Worm (Caenorhabditis elegans) whole organism, young adult: ENCODE measurements around the gene nhr-260.
A peak's percentile ranks its signal among the peaks of the same experiment; 100 is the strongest.

Source experiments
- B0261.1 ChIP-seq: sonication (generic microtip); optimal IDR thresholded peaks from 2 replicates; lab custom pipeline; 2016; ENCODE audit warnings: mild to moderate bottlenecking, missing genetic modification characterization, moderate library complexity, missing compliant biosample characterization
- C17E4.6 ChIP-seq: fragments of 200-800 bp; sonication (Bioruptor generic); IDR thresholded peaks from 2 replicates; pipeline ENCODE4 v1.3.6; 2022; ENCODE audit warnings: missing genetic modification reagents, missing genetic modification characterization, missing compliant biosample characterization
- F52B5.7 ChIP-seq: sonication (generic microtip); optimal IDR thresholded peaks from 2 replicates; lab custom pipeline; 2016; ENCODE audit warnings: mild to moderate bottlenecking, missing genetic modification characterization, missing compliant biosample characterization
- K11D2.4 ChIP-seq: fragments of 200-800 bp; sonication (Bioruptor generic); IDR thresholded peaks from 2 replicates; pipeline ENCODE4 v1.3.6; 2022; ENCODE audit warnings: missing genetic modification reagents, missing genetic modification characterization, missing compliant biosample characterization
- K12H6.12 ChIP-seq: fragments of 200-800 bp; sonication (Bioruptor generic); optimal IDR thresholded peaks from 2 replicates; lab custom pipeline; 2018; ENCODE audit warnings: mild to moderate bottlenecking, missing genetic modification characterization, missing compliant biosample characterization
- T26A5.8 ChIP-seq: sonication (generic microtip); optimal IDR thresholded peaks from 2 replicates; lab custom pipeline; 2016; ENCODE audit warnings: missing genetic modification characterization, missing compliant biosample characterization
- Y67H2A.10 ChIP-seq: fragments of 200-800 bp; sonication (Bioruptor generic); conservative IDR thresholded peaks from 2 replicates; pipeline ENCODE4 v1.3.6; 2022; ENCODE audit warnings: missing genetic modification reagents, missing genetic modification characterization, missing compliant biosample characterization
- Y79H2A.3 ChIP-seq: fragments of 200-800 bp; sonication (Bioruptor generic); conservative IDR thresholded peaks from 2 replicates; pipeline ENCODE4 v1.3.6; 2022; ENCODE audit warnings: missing genetic modification reagents, missing genetic modification characterization, missing compliant biosample characterization
- Y95B8A.8 ChIP-seq: fragments of 200-800 bp; sonication (Bioruptor generic); IDR thresholded peaks from 2 replicates; pipeline ENCODE4 v1.3.6; 2022; ENCODE audit warnings: missing genetic modification reagents, missing genetic modification characterization, missing compliant biosample characterization
- ZK185.1 ChIP-seq: sonication (generic microtip); optimal IDR thresholded peaks from 2 replicates; lab custom pipeline; 2016; ENCODE audit warnings: mild to moderate bottlenecking, missing genetic modification characterization, missing compliant biosample characterization; ENCODE audit not compliant: poor library complexity, severe bottlenecking
- akir-1 ChIP-seq: fragments of 200-800 bp; sonication (Bioruptor generic); optimal IDR thresholded peaks from 2 replicates; lab custom pipeline; 2018; ENCODE audit warnings: mild to moderate bottlenecking, missing genetic modification characterization, moderate library complexity, missing compliant biosample characterization
- aptf-2 ChIP-seq: fragments of 200-800 bp; sonication (Bioruptor generic); conservative IDR thresholded peaks from 2 replicates; pipeline ENCODE4 v1.3.6; 2022; ENCODE audit warnings: missing genetic modification reagents, missing genetic modification characterization, missing compliant biosample characterization
- aptf-3 ChIP-seq: fragments of 200-800 bp; sonication (Bioruptor generic); IDR thresholded peaks from 2 replicates; pipeline ENCODE4 v1.3.6; 2022; ENCODE audit warnings: missing genetic modification characterization, missing compliant biosample characterization
- atf-7 ChIP-seq: sonication (generic microtip); optimal IDR thresholded peaks from 2 replicates; lab custom pipeline; 2017; ENCODE audit warnings: mild to moderate bottlenecking, missing genetic modification characterization, missing compliant biosample characterization
- athp-1 ChIP-seq: sonication (generic microtip); optimal IDR thresholded peaks from 2 replicates; lab custom pipeline; 2017; ENCODE audit warnings: mild to moderate bottlenecking, missing genetic modification characterization, missing compliant biosample characterization
- bed-2 ChIP-seq: fragments of 200-800 bp; sonication (Bioruptor generic); IDR thresholded peaks from 2 replicates; pipeline ENCODE4 v1.3.6; 2022; ENCODE audit warnings: missing genetic modification reagents, missing genetic modification characterization, missing compliant biosample characterization
- hlh-12 ChIP-seq: sonication (generic microtip); optimal IDR thresholded peaks from 2 replicates; lab custom pipeline; 2016; ENCODE audit warnings: missing genetic modification characterization, missing compliant biosample characterization
- hmg-20 ChIP-seq: fragments of 200-800 bp; sonication (Bioruptor generic); IDR thresholded peaks from 2 replicates; pipeline ENCODE4 v1.3.6; 2022; ENCODE audit warnings: missing genetic modification reagents, missing genetic modification characterization, missing compliant biosample characterization
- let-526 ChIP-seq: fragments of 200-800 bp; sonication (Bioruptor generic); IDR thresholded peaks from 2 replicates; pipeline ENCODE4 v1.3.6; 2022; ENCODE audit warnings: missing genetic modification reagents, missing genetic modification characterization, missing compliant biosample characterization
- lsy-27 ChIP-seq: sonication (generic microtip); optimal IDR thresholded peaks from 2 replicates; lab custom pipeline; 2017; ENCODE audit warnings: missing genetic modification characterization, mild to moderate bottlenecking, missing compliant biosample characterization, antibody characterized with exemption, missing genotype, borderline replicate concordance; ENCODE audit not compliant: insufficient read depth
- madf-6 ChIP-seq: fragments of 200-800 bp; sonication (Bioruptor generic); IDR thresholded peaks from 2 replicates; pipeline ENCODE4 v1.3.6; 2022; ENCODE audit warnings: missing genetic modification reagents, missing genetic modification characterization, missing compliant biosample characterization
- madf-8 ChIP-seq: fragments of 200-800 bp; sonication (Bioruptor generic); conservative IDR thresholded peaks from 2 replicates; pipeline ENCODE4 v1.3.6; 2022; ENCODE audit warnings: missing genetic modification reagents, missing genetic modification characterization, missing compliant biosample characterization
- mxl-1 ChIP-seq: sonication (generic microtip); optimal IDR thresholded peaks from 2 replicates; lab custom pipeline; 2016; ENCODE audit warnings: missing genetic modification characterization, missing compliant biosample characterization
- nfyb-1 ChIP-seq: fragments of 200-800 bp; sonication (Bioruptor generic); IDR thresholded peaks from 2 replicates; pipeline ENCODE4 v1.3.6; 2022; ENCODE audit warnings: missing genetic modification reagents, missing genetic modification characterization, missing compliant biosample characterization
- nhr-179 ChIP-seq: sonication (generic microtip); optimal IDR thresholded peaks from 2 replicates; lab custom pipeline; 2016; ENCODE audit warnings: mild to moderate bottlenecking, missing genetic modification characterization, missing compliant biosample characterization
- pbrm-1 ChIP-seq: fragments of 200-800 bp; sonication (Bioruptor generic); IDR thresholded peaks from 2 replicates; pipeline ENCODE4 v1.3.6; 2022; ENCODE audit warnings: missing genetic modification reagents, missing genetic modification characterization, missing compliant biosample characterization
- snpc-1.1 ChIP-seq: sonication (generic microtip); optimal IDR thresholded peaks from 2 replicates; lab custom pipeline; 2017; ENCODE audit warnings: missing genetic modification characterization, mild to moderate bottlenecking, missing compliant biosample characterization, antibody characterized with exemption, moderate library complexity, missing genotype, missing genetic modification reagents; ENCODE audit not compliant: insufficient read depth
- snpc-4 ChIP-seq, 5 experiments: fragments of 150-350 bp in 1 of 5; sonication (generic microtip) in 4 of 5; optimal IDR thresholded peaks; 2 replicates each; lab custom pipeline; 2014 to 2018; ENCODE audit warnings: missing genetic modification characterization in 5 of 5, missing biosample characterization in 3 of 5, antibody characterized with exemption in 2 of 5, mild to moderate bottlenecking in 2 of 5, missing compliant biosample characterization in 2 of 5, missing genotype in 2 of 5, moderate library complexity in 2 of 5, missing genetic modification reagents in 1 of 5
- tbp1 ChIP-seq: fragments of 200-800 bp; sonication (Bioruptor generic); optimal IDR thresholded peaks from 2 replicates; lab custom pipeline; 2018; ENCODE audit warnings: mild to moderate bottlenecking, missing genetic modification characterization, missing compliant biosample characterization
- tbx-9 ChIP-seq: sonication (generic microtip); optimal IDR thresholded peaks from 2 replicates; lab custom pipeline; 2016; ENCODE audit warnings: borderline replicate concordance, missing genetic modification characterization, inconsistent platforms, missing compliant biosample characterization
- zfh-2 ChIP-seq: fragments of 200-800 bp; sonication (Bioruptor generic); conservative IDR thresholded peaks from 2 replicates; pipeline ENCODE4 v1.3.6; 2022; ENCODE audit warnings: missing genetic modification reagents, missing genetic modification characterization, missing compliant biosample characterization
- zim-3 ChIP-seq: sonication (generic microtip); optimal IDR thresholded peaks from 2 replicates; lab custom pipeline; 2017; ENCODE audit warnings: mild to moderate bottlenecking, missing genetic modification characterization, moderate library complexity, missing compliant biosample characterization
- ztf-28 ChIP-seq: fragments of 200-800 bp; sonication (Bioruptor generic); IDR thresholded peaks from 2 replicates; pipeline ENCODE4 v1.3.6; 2022; ENCODE audit warnings: missing genetic modification reagents, missing genetic modification characterization, missing compliant biosample characterization

The nhr-260 gene

ce11 chrV:1553004-1553403, 41.6 kb upstream of the nhr-260 start, which contains the start of gene srsx-8 (continued):
- TF ChIP-seq Y67H2A.10 (GFP tag; lab: Robert Waterston, UW): no peak
- TF ChIP-seq nhr-179: no peak
- TF ChIP-seq hlh-12 (tag; lab: Kevin White, UChicago): no peak
- TF ChIP-seq Y79H2A.3 (GFP tag; lab: Robert Waterston, UW): no peak
- TF ChIP-seq akir-1: no peak
- TF ChIP-seq pbrm-1 (GFP tag; lab: Robert Waterston, UW): no peak
- no peak for TF ChIP-seq aptf-3
- no peak for TF ChIP-seq hmg-20 (GFP tag; lab: Robert Waterston, UW)

DNA sequence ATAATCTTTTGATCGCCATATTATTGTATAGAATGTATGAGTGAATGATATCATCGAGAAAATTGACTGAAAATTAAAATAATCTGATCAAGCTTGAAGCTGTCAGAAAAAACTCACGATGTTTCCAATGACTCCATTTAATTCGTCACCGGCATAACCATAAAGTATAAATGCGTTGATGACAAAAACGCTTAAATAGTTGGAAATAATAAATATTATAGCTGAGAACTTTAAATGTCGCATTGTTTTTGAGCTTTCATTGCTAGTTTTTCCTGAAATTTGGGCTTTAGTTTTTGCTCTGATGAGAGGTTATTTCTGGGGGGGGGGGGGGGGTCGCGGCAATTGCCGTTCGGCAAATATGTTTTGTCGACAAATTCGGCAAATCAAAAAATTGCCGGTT, 39.7 kb upstream of the nhr-260 start:
- TF ChIP-seq Y67H2A.10 (GFP tag; lab: Robert Waterston, UW): no peak
- TF ChIP-seq madf-6: no peak
- TF ChIP-seq athp-1 (tag; lab: Kevin White, UChicago): no peak
- no peak for TF ChIP-seq B0261.1 (tag; lab: Kevin White, UChicago)
- no peak for TF ChIP-seq F52B5.7 (tag; lab: Kevin White, UChicago)
- no peak for TF ChIP-seq tbx-9 (tag; lab: Kevin White, UChicago)
- TF ChIP-seq Y95B8A.8 (GFP tag; lab: Robert Waterston, UW): no peak
- no peak for TF ChIP-seq T26A5.8 (tag; lab: Kevin White, UChicago)
- TF ChIP-seq hlh-12 (tag; lab: Kevin White, UChicago): no peak
- no peak for TF ChIP-seq madf-8 (GFP tag; lab: Robert Waterston, UW)

DNA sequence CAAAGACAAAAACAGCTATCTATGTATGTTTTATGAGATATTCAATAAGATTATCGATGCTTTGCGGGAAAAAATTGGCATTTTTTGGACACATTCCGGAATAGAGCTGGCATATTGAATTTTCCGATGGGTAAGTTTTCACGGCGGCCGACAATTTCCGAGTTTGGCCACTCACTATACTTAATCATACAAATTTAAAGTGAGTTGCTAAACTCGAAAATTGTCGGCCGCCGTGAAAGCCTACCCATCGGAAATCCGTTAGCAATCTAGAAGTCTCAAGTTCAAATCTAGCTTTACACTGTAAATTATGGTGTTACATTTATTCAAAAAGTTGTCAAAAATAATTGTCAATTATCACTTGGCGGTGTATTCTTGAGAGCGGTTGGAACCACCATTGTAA, 39.3 kb upstream of the nhr-260 start:
- TF ChIP-seq snpc-1.1 (tag; lab: Kevin White, UChicago) (peak; percentile 41), tbp1 (GFP tag; lab: Kevin White, UChicago) (no peak), pbrm-1 (GFP tag; lab: Robert Waterston, UW) (no peak), snpc-4 (GFP tag; optimal IDR thresholded peaks at IDR 0.05; lab: Kevin White, UChicago) (no peak), snpc-4 (tag; optimal IDR thresholded peaks at IDR 0.05; lab: Kevin White, UChicago) (peak in 3 of 4 experiments; percentile 37 to 87 (median 84))

DNA sequence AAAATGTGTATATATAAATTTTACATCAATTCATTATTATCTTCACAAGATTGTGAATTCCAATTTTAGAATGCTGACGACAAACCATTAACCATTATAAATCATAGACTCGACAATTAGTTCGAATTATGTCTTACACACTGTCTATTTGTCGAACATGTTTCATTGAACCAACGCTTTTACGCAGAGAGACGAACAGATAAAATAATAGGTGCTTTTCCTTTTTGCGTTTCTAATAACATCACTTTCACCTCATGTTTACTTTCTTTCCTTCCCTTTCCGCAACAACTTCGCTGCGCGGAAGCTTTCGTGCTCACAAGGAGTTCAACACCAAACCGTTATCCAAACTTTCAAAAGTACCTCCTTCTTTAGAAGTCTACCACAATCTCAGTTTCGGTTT, 36.4 kb upstream of the nhr-260 start, which contains the start of gene F52F10.2:
Gene F52F10.2 (plus strand): TSS at position 301 of the 400 bp plus-strand sequence.
- TF ChIP-seq zim-3 (no peak), K12H6.12 (tag; lab: Kevin White, UChicago) (no peak), lsy-27 (no peak), aptf-2 (GFP tag; lab: Robert Waterston, UW) (no peak), mxl-1 (no peak), bed-2 (GFP tag; lab: Robert Waterston, UW) (no peak), nhr-179 (no peak), atf-7 (tag; lab: Kevin White, UChicago) (no peak), C17E4.6 (GFP tag; lab: Robert Waterston, UW) (no peak), nfyb-1 (GFP tag; lab: Robert Waterston, UW) (no peak), hlh-12 (tag; lab: Kevin White, UChicago) (no peak), ZK185.1 (tag; lab: Kevin White, UChicago) (no peak), zfh-2 (GFP tag; lab: Robert Waterston, UW) (no peak), Y67H2A.10 (GFP tag; lab: Robert Waterston, UW) (no peak), K11D2.4 (GFP tag; lab: Robert Waterston, UW) (no peak)

- TF ChIP-seq pbrm-1 (GFP tag; lab: Robert Waterston, UW) (no peak), nhr-179 (no peak), snpc-1.1 (tag; lab: Kevin White, UChicago) (no peak), zfh-2 (GFP tag; lab: Robert Waterston, UW) (no peak), ztf-28 (no peak), let-526 (GFP tag; lab: Robert Waterston, UW) (no peak)
These were observed 34.3 kb upstream of the nhr-260 start, which contains the start of gene oac-32 for ce11 chrV:1545694-1546093. Gene oac-32 (minus strand): TSS chrV:1545783.
